Worm (Caenorhabditis elegans): ENCODE results near the gene F31A3.5.
"Not testable (repeated sequence)": the region's sequence is repeated elsewhere in the genome, so short reads cannot be mapped to it uniquely, and the experiment has no call there.

The F31A3.5 gene

ce11 chrX:17579011-17579410, 15.6 kb upstream of the F31A3.5 start, which contains the start of gene F39B3.3:
F39B3.3 (minus strand) TSS chrX:17579111.
- not testable (repeated sequence) for TF ChIP-seq nhr-77 (tag; optimal IDR thresholded peaks at IDR 0.05); ama-1 (optimal IDR thresholded peaks at IDR 0.05); egl-5 (tag; optimal IDR thresholded peaks at IDR 0.05)

ce11 chrX:17567378-17567777, 4.0 kb upstream of the F31A3.5 start, which contains the start of gene F39B3.7:
F39B3.7 (minus strand) TSS chrX:17567478.
- TF ChIP-seq unc-39 (tag; optimal IDR thresholded peaks at IDR 0.05): no peak
- TF ChIP-seq fkh-10 (GFP tag; optimal IDR thresholded peaks at IDR 0.05): no peak
- no peak for TF ChIP-seq lin-15B (tag; optimal IDR thresholded peaks at IDR 0.05)
- TF ChIP-seq nhr-11 (tag; optimal IDR thresholded peaks at IDR 0.05): no peak
- TF ChIP-seq ZK546.5 (tag; optimal IDR thresholded peaks at IDR 0.05): no peak
- no peak for TF ChIP-seq mml-1 (tag; optimal IDR thresholded peaks at IDR 0.05)
- no peak for TF ChIP-seq nhr-77 (tag; optimal IDR thresholded peaks at IDR 0.05)
- TF ChIP-seq nhr-25 (tag; optimal IDR thresholded peaks at IDR 0.05): no peak
- no peak for TF ChIP-seq elt-3 (tag; optimal IDR thresholded peaks at IDR 0.05)

ce11 chrX:17562195-17562594, 1.2 kb downstream of the F31A3.5 start:
- TF ChIP-seq sea-2 (GFP tag; optimal IDR thresholded peaks at IDR 0.05) (no peak), nhr-43 (tag; optimal IDR thresholded peaks at IDR 0.05; ENCODE audit: poor library complexity, severe bottlenecking) (no peak), nhr-25 (tag; optimal IDR thresholded peaks at IDR 0.05) (peak; percentile 61), pha-4 (tag; optimal IDR thresholded peaks at IDR 0.05) (peak; percentile 82), hmg-11 (tag; optimal IDR thresholded peaks at IDR 0.05) (peak; percentile 2), fkh-2 (tag; optimal IDR thresholded peaks at IDR 0.05) (no peak)

DNA sequence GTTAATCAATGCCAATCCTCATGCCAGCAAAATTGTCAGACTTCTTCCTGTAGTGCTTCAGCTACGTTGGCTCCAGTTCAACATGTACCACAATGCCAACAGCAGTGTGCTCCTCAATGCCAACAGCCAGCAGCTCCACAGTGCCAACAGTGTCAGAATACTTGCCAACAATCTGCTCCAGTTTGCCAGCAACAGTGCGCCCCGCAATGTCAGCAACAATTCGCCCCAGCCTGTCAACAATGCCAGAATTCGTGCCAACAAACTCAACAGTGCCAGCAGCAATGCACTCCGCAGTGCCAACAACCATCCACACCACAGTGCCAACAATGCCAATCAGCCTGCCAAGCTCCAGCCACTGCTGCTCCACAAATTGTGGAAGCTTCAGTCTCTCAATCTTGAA, 9.6 kb downstream of the F31A3.5 start:
- TF ChIP-seq jun-1 (tag; optimal IDR thresholded peaks at IDR 0.05): no peak
- TF ChIP-seq ceh-9 (tag; optimal IDR thresholded peaks at IDR 0.05): no peak
- TF ChIP-seq elt-3 (tag; optimal IDR thresholded peaks at IDR 0.05): no peak
- no peak for TF ChIP-seq nhr-67 (tag; optimal IDR thresholded peaks at IDR 0.05)
- no peak for TF ChIP-seq eor-1 (tag; optimal IDR thresholded peaks at IDR 0.05)
- TF ChIP-seq nfya-1 (tag; optimal IDR thresholded peaks at IDR 0.05; ENCODE audit: insufficient read depth): no peak
- no peak for TF ChIP-seq nhr-12 (tag; optimal IDR thresholded peaks at IDR 0.05)
- TF ChIP-seq ZK546.5 (tag; optimal IDR thresholded peaks at IDR 0.05): no peak

DNA sequence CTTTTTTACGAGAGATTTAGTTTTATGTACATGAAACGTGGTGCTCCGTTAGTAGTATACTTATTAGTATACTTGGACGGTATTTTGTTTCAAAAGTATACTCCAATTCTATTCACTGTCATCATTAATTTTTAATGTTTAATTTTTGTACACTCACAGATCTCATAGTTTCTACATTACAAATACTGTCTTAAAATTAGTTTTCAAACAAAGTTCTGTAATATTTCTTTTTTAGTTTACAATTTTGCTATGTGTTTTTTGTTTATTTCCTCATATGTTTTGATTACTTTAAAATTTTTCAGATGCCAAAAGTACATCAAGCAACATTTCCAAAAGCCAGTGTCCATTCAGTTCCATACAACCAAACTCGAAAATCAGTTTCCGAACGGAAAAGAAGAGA, 12.7 kb downstream of the F31A3.5 start, which contains the start of gene hlh-28:
Gene hlh-28, plus strand, starts transcription at position 301 of the 400 bp plus-strand sequence.
- TF ChIP-seq unc-62 (GFP tag; optimal IDR thresholded peaks at IDR 0.05); skn-1 (tag; optimal IDR thresholded peaks at IDR 0.05); tbx-2 (tag; optimal IDR thresholded peaks at IDR 0.05): not testable (repeated sequence)

ce11 chrX:17548539-17548938, 14.9 kb downstream of the F31A3.5 start, which contains the start of gene hlh-29:
hlh-29 (minus strand) TSS chrX:17548639.
- TF ChIP-seq daf-12, elt-2, R02D3.7 (tag; optimal IDR thresholded peaks at IDR 0.05): not testable (repeated sequence)

DNA sequence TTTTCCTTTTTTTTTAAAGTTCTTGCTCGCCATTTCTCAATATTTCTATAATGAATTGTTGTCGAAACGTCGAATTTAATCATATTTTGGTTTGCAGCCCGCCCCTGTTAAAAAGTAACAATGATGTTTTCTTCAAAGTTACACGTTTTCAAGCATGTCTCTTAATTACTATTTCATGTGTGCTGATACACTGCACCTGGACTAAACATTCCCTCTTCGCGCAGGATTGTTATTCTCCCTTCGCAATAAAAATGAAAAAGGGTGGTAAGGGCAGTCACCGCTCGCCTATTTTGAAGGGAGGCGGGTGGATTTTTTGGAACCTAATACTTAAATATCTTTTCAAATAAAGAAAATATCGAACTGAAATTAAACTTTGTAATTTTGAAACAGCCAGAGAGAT, 17.9 kb downstream of the F31A3.5 start:
- peak; percentile 13 for TF ChIP-seq nfya-1 (tag; optimal IDR thresholded peaks at IDR 0.05; ENCODE audit: insufficient read depth)
- peak; percentile 8 for TF ChIP-seq skn-1 (tag; optimal IDR thresholded peaks at IDR 0.05)
- peak; percentile 12 for TF ChIP-seq elt-2 (tag; optimal IDR thresholded peaks at IDR 0.05)
- peak; percentile 67 for TF ChIP-seq ceh-28 (tag; optimal IDR thresholded peaks at IDR 0.05)
- peak; percentile 70 for TF ChIP-seq tbx-2 (tag; optimal IDR thresholded peaks at IDR 0.05)
- no peak for TF ChIP-seq aly-2 (tag; optimal IDR thresholded peaks at IDR 0.05)
- TF ChIP-seq pha-4 (tag; optimal IDR thresholded peaks at IDR 0.05): peak; percentile 30
- TF ChIP-seq elt-3 (tag; optimal IDR thresholded peaks at IDR 0.05): no peak
- no peak for TF ChIP-seq unc-62 (GFP tag; optimal IDR thresholded peaks at IDR 0.05)
- peak; percentile 57 for TF ChIP-seq lsy-12 (tag; optimal IDR thresholded peaks at IDR 0.05)
- TF ChIP-seq nhr-43 (tag; optimal IDR thresholded peaks at IDR 0.05; ENCODE audit: poor library complexity, severe bottlenecking): peak; percentile 53
- TF ChIP-seq hmg-11 (tag; optimal IDR thresholded peaks at IDR 0.05): peak; percentile 75
- no peak for TF ChIP-seq egl-5 (tag; optimal IDR thresholded peaks at IDR 0.05)
- TF ChIP-seq R02D3.7 (tag; optimal IDR thresholded peaks at IDR 0.05): no peak
- TF ChIP-seq nhr-23 (tag; optimal IDR thresholded peaks at IDR 0.05): no peak

All from whole organism, L3 larva.